Worm (Caenorhabditis elegans) whole organism, L4 larva: ENCODE results near the gene F35A5.2.

Source experiments
- ama-1 ChIP-seq: fragments of 150-350 bp; optimal IDR thresholded peaks from 2 replicates; lab custom pipeline; 2014; ENCODE audit warnings: inconsistent platforms, mixed read lengths
- ceh-44 ChIP-seq: fragments of 200-800 bp; sonication (Bioruptor generic); IDR thresholded peaks from 2 replicates; pipeline ENCODE4 v1.3.6; 2022; ENCODE audit warnings: missing genetic modification reagents, missing genetic modification characterization, missing compliant biosample characterization
- cey-2 ChIP-seq: sonication (generic microtip); optimal IDR thresholded peaks from 3 replicates; lab custom pipeline; 2017; ENCODE audit warnings: missing genetic modification characterization, mild to moderate bottlenecking, missing compliant biosample characterization, antibody characterized with exemption, borderline replicate concordance; ENCODE audit not compliant: insufficient read depth
- daf-8 ChIP-seq: fragments of 200-800 bp; sonication (Bioruptor generic); IDR thresholded peaks from 2 replicates; pipeline ENCODE4 v1.3.6; 2022; ENCODE audit warnings: missing genetic modification characterization, missing compliant biosample characterization
- fos-1 ChIP-seq: fragments of 150-350 bp; optimal IDR thresholded peaks from 2 replicates; lab custom pipeline; 2014; ENCODE audit warnings: missing biosample characterization, missing genetic modification characterization
- mxl-3 ChIP-seq: fragments of 200-800 bp; sonication (Bioruptor generic); optimal IDR thresholded peaks from 2 replicates; lab custom pipeline; 2018; ENCODE audit warnings: mild to moderate bottlenecking, missing genetic modification characterization, missing compliant biosample characterization
- nhr-10 ChIP-seq: fragments of 150-350 bp; optimal IDR thresholded peaks from 2 replicates; lab custom pipeline; 2014; ENCODE audit warnings: missing biosample characterization, missing genetic modification characterization
- nhr-28 ChIP-seq: fragments of 150-350 bp; optimal IDR thresholded peaks from 2 replicates; lab custom pipeline; 2014; ENCODE audit warnings: missing biosample characterization, missing genetic modification characterization
- nhr-77 ChIP-seq: fragments of 150-350 bp; optimal IDR thresholded peaks from 2 replicates; lab custom pipeline; 2014; ENCODE audit warnings: missing biosample characterization, missing genetic modification characterization
- zag-1 ChIP-seq: fragments of 150-350 bp; optimal IDR thresholded peaks from 2 replicates; lab custom pipeline; 2014; ENCODE audit warnings: missing biosample characterization, missing genetic modification characterization

DNA sequence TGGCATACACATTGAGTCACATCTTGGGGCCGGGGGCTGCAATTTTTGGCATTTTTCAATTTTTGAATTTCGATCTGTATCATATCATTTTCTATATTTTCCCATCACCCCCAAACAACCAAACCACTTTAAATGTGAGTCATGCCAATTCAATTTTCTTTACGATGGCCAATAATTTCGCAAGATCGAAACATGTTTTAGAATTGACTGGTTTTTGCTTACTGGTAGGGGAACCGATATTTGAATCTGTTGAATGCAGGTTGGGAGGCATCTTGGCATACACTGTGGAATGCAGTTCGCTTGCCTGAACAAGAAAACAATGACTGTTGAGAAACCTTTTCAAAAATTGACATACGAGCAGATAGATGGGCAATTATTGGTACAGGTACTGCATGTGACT is 13.8 kb upstream of the F35A5.2 start:
- TF ChIP-seq cey-2 (tag; lab: Kevin White, UChicago) (no peak), nhr-28 (tag; lab: Kevin White, UChicago) (no peak), mxl-3 (no peak), ceh-44 (no peak), daf-8 (GFP tag; lab: Robert Waterston, UW) (no peak), zag-1 (tag; lab: Kevin White, UChicago) (no peak), fos-1 (tag; lab: Kevin White, UChicago) (no peak), nhr-77 (tag; lab: Kevin White, UChicago) (no peak), nhr-10 (tag; lab: Kevin White, UChicago) (no peak), ama-1 (lab: Kevin White, UChicago) (no peak)
